Worm (Caenorhabditis elegans) whole organism, young adult: Measurements from ENCODE around the gene F35H12.1.

Source experiments
- B0261.1 ChIP-seq: sonication (generic microtip); optimal IDR thresholded peaks from 2 replicates; lab custom pipeline; 2016; ENCODE audit warnings: mild to moderate bottlenecking, missing genetic modification characterization, moderate library complexity, missing compliant biosample characterization
- F55B11.4 ChIP-seq: sonication (generic microtip); optimal IDR thresholded peaks from 2 replicates; lab custom pipeline; 2016; ENCODE audit warnings: missing compliant biosample characterization, missing genetic modification characterization, borderline replicate concordance; ENCODE audit not compliant: insufficient read depth
- F57A8.1 ChIP-seq: fragments of 200-800 bp; sonication (Bioruptor generic); optimal IDR thresholded peaks from 2 replicates; lab custom pipeline; 2018; ENCODE audit warnings: mild to moderate bottlenecking, missing genetic modification characterization, moderate library complexity, missing compliant biosample characterization
- K12H6.12 ChIP-seq: fragments of 200-800 bp; sonication (Bioruptor generic); optimal IDR thresholded peaks from 2 replicates; lab custom pipeline; 2018; ENCODE audit warnings: mild to moderate bottlenecking, missing genetic modification characterization, missing compliant biosample characterization
- T07F8.4 ChIP-seq: sonication (generic microtip); optimal IDR thresholded peaks from 2 replicates; lab custom pipeline; 2016; ENCODE audit warnings: mild to moderate bottlenecking, missing genetic modification characterization, moderate library complexity, missing compliant biosample characterization
- T26A5.8 ChIP-seq: sonication (generic microtip); optimal IDR thresholded peaks from 2 replicates; lab custom pipeline; 2016; ENCODE audit warnings: missing genetic modification characterization, missing compliant biosample characterization
- Y53F4B.3 ChIP-seq: fragments of 200-800 bp; sonication (Bioruptor generic); IDR thresholded peaks from 2 replicates; pipeline ENCODE4 v1.3.6; 2022; ENCODE audit warnings: missing genetic modification reagents, missing genetic modification characterization, missing compliant biosample characterization
- Y79H2A.3 ChIP-seq: fragments of 200-800 bp; sonication (Bioruptor generic); conservative IDR thresholded peaks from 2 replicates; pipeline ENCODE4 v1.3.6; 2022; ENCODE audit warnings: missing genetic modification reagents, missing genetic modification characterization, missing compliant biosample characterization
- ama-1 ChIP-seq, 3 experiments: fragments of 150-350 bp in 1 of 3; sonication (generic microtip) in 2 of 3; optimal IDR thresholded peaks; 2 replicates each; lab custom pipeline; 2014 to 2018; ENCODE audit warnings: missing biosample characterization in 2 of 3, missing genetic modification characterization in 2 of 3, missing genetic modification reagents in 2 of 3
- aptf-2 ChIP-seq: fragments of 200-800 bp; sonication (Bioruptor generic); conservative IDR thresholded peaks from 2 replicates; pipeline ENCODE4 v1.3.6; 2022; ENCODE audit warnings: missing genetic modification reagents, missing genetic modification characterization, missing compliant biosample characterization
- attf-3 ChIP-seq: fragments of 200-800 bp; sonication (Bioruptor generic); conservative IDR thresholded peaks from 2 replicates; pipeline ENCODE4 v1.3.6; 2022; ENCODE audit warnings: missing genetic modification reagents, missing genetic modification characterization, missing compliant biosample characterization
- attf-5 ChIP-seq: fragments of 200-800 bp; sonication (Bioruptor generic); optimal IDR thresholded peaks from 2 replicates; lab custom pipeline; 2018; ENCODE audit warnings: mild to moderate bottlenecking, missing genetic modification characterization, missing compliant biosample characterization
- attf-6 ChIP-seq: fragments of 200-800 bp; sonication (Bioruptor generic); IDR thresholded peaks from 2 replicates; pipeline ENCODE4 v1.3.6; 2022; ENCODE audit warnings: missing genetic modification reagents, missing genetic modification characterization, missing compliant biosample characterization
- ccch-3 ChIP-seq: fragments of 200-800 bp; sonication (Bioruptor generic); optimal IDR thresholded peaks from 2 replicates; lab custom pipeline; 2018; ENCODE audit warnings: mild to moderate bottlenecking, missing genetic modification characterization, missing compliant biosample characterization
- ceh-100 ChIP-seq: fragments of 200-800 bp; sonication (Bioruptor generic); IDR thresholded peaks from 2 replicates; pipeline ENCODE4 v1.3.6; 2022; ENCODE audit warnings: missing genetic modification reagents, missing genetic modification characterization, missing compliant biosample characterization
- ceh-27 ChIP-seq: fragments of 200-800 bp; sonication (Bioruptor generic); optimal IDR thresholded peaks from 2 replicates; lab custom pipeline; 2018; ENCODE audit warnings: mild to moderate bottlenecking, missing genetic modification characterization, moderate library complexity, missing compliant biosample characterization
- chd-7 ChIP-seq: sonication (generic microtip); optimal IDR thresholded peaks from 2 replicates; lab custom pipeline; 2016; ENCODE audit warnings: mild to moderate bottlenecking, missing genetic modification characterization, moderate library complexity, missing compliant biosample characterization
- dpff-1 ChIP-seq: sonication (generic microtip); optimal IDR thresholded peaks from 2 replicates; lab custom pipeline; 2017; ENCODE audit warnings: mild to moderate bottlenecking, missing genetic modification characterization, missing compliant biosample characterization
- dpl-1 ChIP-seq: fragments of 150-350 bp; optimal IDR thresholded peaks from 2 replicates; lab custom pipeline; 2014; ENCODE audit warnings: missing biosample characterization, missing genetic modification reagents, missing genetic modification characterization
- hmg-1.2 ChIP-seq: fragments of 200-800 bp; sonication (Bioruptor generic); IDR thresholded peaks from 2 replicates; pipeline ENCODE4 v1.3.6; 2022; ENCODE audit warnings: missing genetic modification reagents, missing genetic modification characterization, missing compliant biosample characterization
- hsf-1 ChIP-seq: fragments of 200-800 bp; sonication (Bioruptor generic); IDR thresholded peaks from 2 replicates; pipeline ENCODE4 v1.3.6; 2022; ENCODE audit warnings: missing genetic modification reagents, missing genetic modification characterization, missing compliant biosample characterization
- let-526 ChIP-seq: fragments of 200-800 bp; sonication (Bioruptor generic); IDR thresholded peaks from 2 replicates; pipeline ENCODE4 v1.3.6; 2022; ENCODE audit warnings: missing genetic modification reagents, missing genetic modification characterization, missing compliant biosample characterization
- lin-35 ChIP-seq, 3 experiments: fragments of 150-350 bp in 2 of 3; sonication (generic microtip) in 1 of 3; optimal IDR thresholded peaks; 2 replicates each; lab custom pipeline; 2014 to 2018; ENCODE audit warnings: missing biosample characterization in 3 of 3, missing genetic modification characterization in 3 of 3, missing genetic modification reagents in 3 of 3
- lin-40 ChIP-seq: sonication (generic microtip); optimal IDR thresholded peaks from 2 replicates; lab custom pipeline; 2016; ENCODE audit warnings: missing genetic modification characterization, mild to moderate bottlenecking, missing compliant biosample characterization, missing genotype, missing genetic modification reagents
- lin-54 ChIP-seq: fragments of 200-800 bp; sonication (Bioruptor generic); optimal IDR thresholded peaks from 2 replicates; lab custom pipeline; 2018; ENCODE audit warnings: mild to moderate bottlenecking, missing genetic modification characterization, missing compliant biosample characterization
- madf-8 ChIP-seq: fragments of 200-800 bp; sonication (Bioruptor generic); conservative IDR thresholded peaks from 2 replicates; pipeline ENCODE4 v1.3.6; 2022; ENCODE audit warnings: missing genetic modification reagents, missing genetic modification characterization, missing compliant biosample characterization
- nfya-2 ChIP-seq: fragments of 200-800 bp; sonication (Bioruptor generic); IDR thresholded peaks from 2 replicates; pipeline ENCODE4 v1.3.6; 2022; ENCODE audit warnings: missing genetic modification reagents, missing genetic modification characterization, missing compliant biosample characterization
- nhr-120 ChIP-seq: fragments of 200-800 bp; sonication (Bioruptor generic); IDR thresholded peaks from 2 replicates; pipeline ENCODE4 v1.3.6; 2022; ENCODE audit warnings: missing genetic modification characterization, missing compliant biosample characterization
- nhr-27 ChIP-seq: fragments of 200-800 bp; sonication (Bioruptor generic); optimal IDR thresholded peaks from 2 replicates; lab custom pipeline; 2018; ENCODE audit warnings: mild to moderate bottlenecking, missing genetic modification characterization, moderate library complexity, missing compliant biosample characterization
- nhr-80 ChIP-seq: sonication (generic microtip); optimal IDR thresholded peaks from 2 replicates; lab custom pipeline; 2016; ENCODE audit warnings: missing genetic modification characterization, missing compliant biosample characterization
- rpc-1 ChIP-seq, 2 experiments: fragments of 150-350 bp in 1 of 2; sonication (generic microtip) in 1 of 2; optimal IDR thresholded peaks; 2 replicates each; lab custom pipeline; 2014 to 2018; ENCODE audit warnings: missing biosample characterization in 1 of 2, missing genetic modification characterization in 1 of 2, missing genetic modification reagents in 1 of 2, missing genotype in 1 of 2
- sdz-38 ChIP-seq: sonication (generic microtip); optimal IDR thresholded peaks from 2 replicates; lab custom pipeline; 2016; ENCODE audit warnings: missing genotype, missing genetic modification characterization, missing compliant biosample characterization
- sea-2 ChIP-seq: fragments of 200-800 bp; sonication (Bioruptor generic); IDR thresholded peaks from 2 replicates; pipeline ENCODE4 v1.3.6; 2022; ENCODE audit warnings: missing genetic modification characterization, missing compliant biosample characterization
- snpc-1.3 ChIP-seq: sonication (generic microtip); optimal IDR thresholded peaks from 2 replicates; lab custom pipeline; 2017; ENCODE audit warnings: missing genetic modification characterization, mild to moderate bottlenecking, missing compliant biosample characterization, antibody characterized with exemption, moderate library complexity, missing genotype, missing genetic modification reagents; ENCODE audit not compliant: insufficient read depth
- snpc-4 ChIP-seq, 5 experiments: fragments of 150-350 bp in 1 of 5; sonication (generic microtip) in 4 of 5; optimal IDR thresholded peaks; 2 replicates each; lab custom pipeline; 2014 to 2018; ENCODE audit warnings: missing genetic modification characterization in 5 of 5, missing biosample characterization in 3 of 5, antibody characterized with exemption in 2 of 5, mild to moderate bottlenecking in 2 of 5, missing compliant biosample characterization in 2 of 5, missing genotype in 2 of 5, moderate library complexity in 2 of 5, missing genetic modification reagents in 1 of 5
- sptf-2 ChIP-seq: fragments of 200-800 bp; sonication (Bioruptor generic); optimal IDR thresholded peaks from 2 replicates; lab custom pipeline; 2018; ENCODE audit warnings: mild to moderate bottlenecking, missing genetic modification characterization, missing compliant biosample characterization
- unc-130 ChIP-seq: sonication (generic microtip); optimal IDR thresholded peaks from 2 replicates; lab custom pipeline; 2016; ENCODE audit warnings: missing genetic modification reagents, missing genetic modification characterization, missing compliant biosample characterization
- zfh-2 ChIP-seq: fragments of 200-800 bp; sonication (Bioruptor generic); conservative IDR thresholded peaks from 2 replicates; pipeline ENCODE4 v1.3.6; 2022; ENCODE audit warnings: missing genetic modification reagents, missing genetic modification characterization, missing compliant biosample characterization
- ztf-25 ChIP-seq: fragments of 200-800 bp; sonication (Bioruptor generic); IDR thresholded peaks from 2 replicates; pipeline ENCODE4 v1.3.6; 2022; ENCODE audit warnings: missing genetic modification reagents, missing genetic modification characterization, missing compliant biosample characterization
- ztf-28 ChIP-seq: fragments of 200-800 bp; sonication (Bioruptor generic); IDR thresholded peaks from 2 replicates; pipeline ENCODE4 v1.3.6; 2022; ENCODE audit warnings: missing genetic modification reagents, missing genetic modification characterization, missing compliant biosample characterization
- ztf-3 ChIP-seq: fragments of 200-800 bp; sonication (Bioruptor generic); optimal IDR thresholded peaks from 2 replicates; lab custom pipeline; 2018; ENCODE audit warnings: mild to moderate bottlenecking, missing genetic modification characterization, missing compliant biosample characterization

Gene F35H12.1

ce11 chrX:960139-960538 is 26.5 kb downstream of the F35H12.1 start (continued):
- TF ChIP-seq B0261.1 (no peak), sdz-38 (tag; lab: Kevin White, UChicago) (no peak), lin-35 (GFP tag; optimal IDR thresholded peaks at IDR 0.05; lab: Kevin White, UChicago) (no peak), unc-130 (no peak), snpc-1.3 (tag; lab: Kevin White, UChicago) (no peak)
- TF ChIP-seq, all 124 proteins: peak for 0

DNA sequence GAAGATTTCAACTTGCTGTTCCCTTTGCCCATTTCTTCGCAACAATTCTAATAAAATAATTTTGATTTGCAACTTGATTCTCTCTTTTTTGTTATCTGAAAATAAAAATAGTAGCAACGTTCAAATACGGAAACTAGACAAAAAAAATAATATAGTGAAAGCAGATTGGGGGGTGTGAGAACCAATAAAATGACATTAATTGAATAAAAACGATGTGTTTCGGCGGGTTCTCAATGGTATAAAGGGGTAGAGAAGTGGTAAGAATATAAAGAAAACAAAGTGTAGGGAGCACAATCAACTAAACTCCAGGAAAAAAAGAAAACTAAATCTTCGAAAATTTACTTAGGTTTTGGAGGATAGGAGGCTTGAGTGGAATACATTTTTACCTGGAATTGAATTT is 29.6 kb downstream of the F35H12.1 start, which contains the start of gene ncs-1:
TSS of gene ncs-1 (minus strand) at position 101 of the 400 bp plus-strand sequence.
- TF ChIP-seq hsf-1 (GFP tag; lab: Robert Waterston, UW) (no peak), sptf-2 (GFP tag; lab: Kevin White, UChicago) (no peak), let-526 (GFP tag; lab: Robert Waterston, UW) (no peak), ceh-100 (no peak), aptf-2 (GFP tag; lab: Robert Waterston, UW) (no peak), ama-1 (optimal IDR thresholded peaks at IDR 0.05; lab: Kevin White, UChicago) (no peak), ama-1 (GFP tag; optimal IDR thresholded peaks at IDR 0.05; lab: Kevin White, UChicago) (no peak), K12H6.12 (tag; lab: Kevin White, UChicago) (no peak), lin-54 (no peak), rpc-1 (optimal IDR thresholded peaks at IDR 0.05; lab: Kevin White, UChicago) (no peak), rpc-1 (tag; optimal IDR thresholded peaks at IDR 0.05; lab: Kevin White, UChicago) (no peak), Y79H2A.3 (GFP tag; lab: Robert Waterston, UW) (no peak), nfya-2 (GFP tag; lab: Robert Waterston, UW) (no peak), ztf-3 (no peak), sea-2 (no peak), ccch-3 (GFP tag; lab: Kevin White, UChicago) (no peak), nhr-27 (tag; lab: Kevin White, UChicago) (no peak), nhr-120 (no peak)

- TF ChIP-seq ztf-25 (GFP tag; lab: Robert Waterston, UW) (no peak), madf-8 (no peak), Y53F4B.3 (GFP tag; lab: Robert Waterston, UW) (no peak), dpff-1 (tag; lab: Kevin White, UChicago) (no peak), T26A5.8 (tag; lab: Kevin White, UChicago) (no peak), hsf-1 (GFP tag; lab: Robert Waterston, UW) (no peak), F55B11.4 (tag; lab: Kevin White, UChicago) (no peak), ztf-28 (no peak), attf-6 (GFP tag; lab: Robert Waterston, UW) (no peak)
These were observed 36.5 kb downstream of the F35H12.1 start, which contains the start of gene C44C1.6 for ce11 chrX:970072-970471. TSS of gene C44C1.6 (minus strand) at chrX:970270.

DNA sequence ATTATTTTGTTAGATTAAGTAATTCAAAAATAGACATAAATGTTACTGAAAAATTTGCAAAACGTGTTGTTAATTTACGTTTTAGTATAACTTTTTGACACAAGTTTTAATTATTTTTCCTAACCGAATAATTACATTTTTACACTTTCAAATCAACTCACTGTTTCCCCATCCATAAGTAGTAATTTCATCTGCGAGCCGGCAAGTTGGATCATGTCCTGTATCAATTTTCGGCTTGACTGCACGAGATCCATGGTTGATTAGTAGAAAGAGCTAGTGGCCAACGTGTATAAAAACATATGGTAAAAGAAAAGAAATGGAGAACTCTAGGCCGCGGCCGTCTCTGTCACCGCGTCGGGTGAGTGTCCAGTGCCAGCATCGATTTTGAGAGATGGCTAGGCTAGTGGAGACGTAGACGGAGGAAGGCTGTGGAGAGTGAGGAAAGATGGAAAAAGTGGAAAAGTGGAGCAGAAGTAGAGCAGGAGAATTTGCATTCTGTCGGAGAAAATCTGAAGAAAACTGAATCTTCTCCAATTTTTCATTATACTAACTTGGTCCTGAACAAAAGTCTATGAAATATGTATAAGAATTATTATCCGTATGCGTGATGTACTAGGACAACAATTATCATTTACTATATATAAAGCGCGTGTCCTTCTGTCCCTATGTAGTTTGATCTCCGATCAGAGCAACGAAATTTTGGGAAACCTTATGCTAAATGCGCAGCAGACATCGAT is 41.1 kb downstream of the F35H12.1 start, which contains the start of gene vps-45:
TSS of gene vps-45 (minus strand) at position 350 of the 737 bp plus-strand sequence.
- TF ChIP-seq dpff-1 (tag; lab: Kevin White, UChicago) (no peak), zfh-2 (GFP tag; lab: Robert Waterston, UW) (peak; percentile 69), dpl-1 (GFP tag; lab: Kevin White, UChicago) (no peak), attf-3 (GFP tag; lab: Robert Waterston, UW) (no peak), ceh-27 (peak; percentile 41), ztf-25 (GFP tag; lab: Robert Waterston, UW) (no peak), lin-40 (tag; lab: Kevin White, UChicago) (peak; percentile 8), chd-7 (tag; lab: Kevin White, UChicago) (no peak), Y53F4B.3 (GFP tag; lab: Robert Waterston, UW) (no peak), nhr-120 (no peak), attf-5 (GFP tag; lab: Kevin White, UChicago) (peak; percentile 21), hmg-1.2 (GFP tag; lab: Robert Waterston, UW) (peak; percentile 38), nhr-80 (tag; lab: Kevin White, UChicago) (peak; percentile 37), snpc-4 (GFP tag; optimal IDR thresholded peaks at IDR 0.05; lab: Kevin White, UChicago) (no peak), snpc-4 (tag; optimal IDR thresholded peaks at IDR 0.05; lab: Kevin White, UChicago) (peak in 2 of 4 experiments; percentile 80 to 82), F57A8.1 (GFP tag; lab: Kevin White, UChicago) (no peak), T07F8.4 (no peak)
